Worm (Caenorhabditis elegans): Measurements from ENCODE around the gene Y22D7AR.7.

DNA sequence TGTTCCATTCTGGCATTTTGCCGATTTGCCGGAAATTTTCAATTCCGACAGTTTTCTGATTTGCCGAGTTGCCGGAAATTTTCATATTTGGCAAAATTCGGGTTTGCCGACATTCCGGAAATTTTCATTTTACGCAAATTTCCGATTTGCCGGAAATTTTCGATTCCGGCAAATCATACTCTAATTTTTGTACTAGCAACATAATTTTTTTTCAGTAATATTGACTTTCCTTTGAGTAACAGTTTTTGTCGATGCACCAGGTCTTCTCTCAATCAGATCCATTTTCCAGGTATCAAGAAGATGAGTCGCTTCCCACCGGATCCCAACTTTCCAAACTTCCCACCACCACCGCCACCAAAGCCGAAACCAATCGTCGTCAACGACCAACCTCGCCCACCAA, 46.7 kb downstream of the Y22D7AR.7 start, which contains the start of gene Y22D7AL.3:
- TF ChIP-seq W03F9.2 (tag; optimal IDR thresholded peaks at IDR 0.05) (no peak), him-1 (tag; optimal IDR thresholded peaks at IDR 0.05) (no peak), dao-5 (tag; optimal IDR thresholded peaks at IDR 0.05) (no peak)

Measured in whole organism, L4/young adult.